Worm (Caenorhabditis elegans) whole organism, midembryonic: ENCODE measurements around the gene K01C8.2.

ENCODE experiments used
- T22C8.4 ChIP-seq: fragments of 200-800 bp; sonication (Bioruptor generic); IDR thresholded peaks from 2 replicates; pipeline ENCODE4 v1.3.6; 2022; ENCODE audit warnings: missing genetic modification characterization, missing compliant biosample characterization
- cog-1 ChIP-seq: sonication (generic microtip); optimal IDR thresholded peaks from 2 replicates; lab custom pipeline; 2016; ENCODE audit warnings: missing genetic modification characterization, missing compliant biosample characterization
- flt-1 ChIP-seq: fragments of 200-800 bp; sonication (Bioruptor generic); IDR thresholded peaks from 2 replicates; pipeline ENCODE4 v1.3.6; 2022; ENCODE audit warnings: missing genetic modification characterization, missing compliant biosample characterization
- med-1 ChIP-seq: sonication (generic microtip); optimal IDR thresholded peaks from 2 replicates; lab custom pipeline; 2017; ENCODE audit warnings: missing genetic modification characterization, mild to moderate bottlenecking, missing compliant biosample characterization, antibody characterized with exemption, missing genetic modification reagents; ENCODE audit not compliant: insufficient read depth
- ref-1 ChIP-seq: fragments of 200-800 bp; sonication (Bioruptor generic); conservative IDR thresholded peaks from 2 replicates; pipeline ENCODE4 v1.3.6; 2022; ENCODE audit warnings: missing genetic modification reagents, missing genetic modification characterization, missing compliant biosample characterization
- tab-1 ChIP-seq: fragments of 200-800 bp; sonication (Bioruptor generic); IDR thresholded peaks from 2 replicates; pipeline ENCODE4 v1.3.6; 2022; ENCODE audit warnings: missing genetic modification characterization, missing compliant biosample characterization
- ztf-23 ChIP-seq: fragments of 200-800 bp; sonication (Bioruptor generic); IDR thresholded peaks from 2 replicates; pipeline ENCODE4 v1.3.6; 2022; ENCODE audit warnings: missing genetic modification reagents, missing genetic modification characterization, missing compliant biosample characterization
- ztf-29 ChIP-seq: fragments of 200-800 bp; sonication (Bioruptor generic); IDR thresholded peaks from 2 replicates; pipeline ENCODE4 v1.3.6; 2022; ENCODE audit warnings: missing genetic modification reagents, missing genetic modification characterization, missing compliant biosample characterization

DNA sequence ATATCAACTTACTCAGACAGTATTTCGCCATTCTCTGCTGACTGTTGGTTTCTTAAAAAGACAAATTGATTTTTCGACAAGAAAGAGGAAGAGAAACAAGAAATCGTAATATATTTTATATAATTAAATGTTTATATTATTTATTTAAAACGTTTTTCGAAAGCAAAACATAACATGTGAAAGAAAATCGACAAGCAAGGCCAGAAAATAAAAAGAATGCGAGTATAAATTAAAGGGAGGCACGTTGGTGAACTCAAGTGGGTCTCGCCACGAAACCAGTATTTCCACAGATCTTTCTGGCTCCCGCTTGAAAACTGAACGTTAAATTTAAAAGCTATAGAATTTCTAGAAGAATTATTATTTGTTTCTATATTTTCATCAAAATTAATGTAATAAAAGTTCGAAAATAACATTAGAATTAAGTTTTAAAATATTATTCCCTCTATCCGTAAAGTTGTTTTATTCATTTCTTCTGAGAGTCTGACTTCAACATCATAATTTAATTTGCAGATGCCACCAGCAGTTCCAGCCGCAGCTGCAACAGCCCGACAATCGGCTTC lies 14.0 kb upstream of the K01C8.2 start, which contains the start of the genes nst-1 and cct-4:
- TF ChIP-seq tab-1 (GFP tag; lab: Robert Waterston, UW) (no peak), flt-1 (no peak), ztf-23 (GFP tag; lab: Robert Waterston, UW) (no peak), ref-1 (GFP tag; lab: Robert Waterston, UW) (no peak), med-1 (no peak), ztf-29 (GFP tag; lab: Robert Waterston, UW) (no peak), cog-1 (tag; lab: Kevin White, UChicago) (no peak), T22C8.4 (no peak)
